Worm (Caenorhabditis elegans): ENCODE measurements around the gene F25E5.8.

DNA sequence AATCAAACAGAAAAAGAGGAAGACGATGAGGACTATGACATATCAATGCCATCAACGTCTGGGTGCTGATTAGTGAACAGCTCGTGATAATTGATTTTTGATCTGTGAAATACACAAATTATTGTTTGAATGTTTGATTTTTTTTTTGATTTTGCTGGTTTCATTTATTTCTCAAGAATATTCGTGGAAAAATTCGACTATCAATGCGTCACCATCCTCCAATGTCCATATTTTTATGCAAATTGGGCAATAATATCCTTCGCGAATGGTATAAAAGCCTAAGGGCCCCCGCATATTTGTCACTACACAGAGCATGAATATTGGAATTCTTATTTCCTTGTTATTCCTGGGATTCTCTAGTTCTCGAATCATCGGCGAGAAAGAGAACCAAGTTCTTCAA lies 4.1 kb downstream of the F25E5.8 start, which contains the start of gene try-13:
- no peak for TF ChIP-seq flh-1 (GFP tag; optimal IDR thresholded peaks at IDR 0.05)
- TF ChIP-seq elt-3 (tag; optimal IDR thresholded peaks at IDR 0.05), result no peak
- TF ChIP-seq nhr-237 (tag; optimal IDR thresholded peaks at IDR 0.05), result no peak
- no peak for TF ChIP-seq nhr-12 (tag; optimal IDR thresholded peaks at IDR 0.05)
- no peak for TF ChIP-seq sptf-1 (tag; optimal IDR thresholded peaks at IDR 0.05)
- no peak for TF ChIP-seq unc-39 (tag; optimal IDR thresholded peaks at IDR 0.05)
- TF ChIP-seq lin-13 (tag; optimal IDR thresholded peaks at IDR 0.05), result no peak
- TF ChIP-seq nhr-28 (tag; optimal IDR thresholded peaks at IDR 0.05), result no peak
- no peak for TF ChIP-seq nhr-76 (tag; optimal IDR thresholded peaks at IDR 0.05)
